Worm (Caenorhabditis elegans): ENCODE measurements around the gene C43F9.7.

Gene C43F9.7

DNA sequence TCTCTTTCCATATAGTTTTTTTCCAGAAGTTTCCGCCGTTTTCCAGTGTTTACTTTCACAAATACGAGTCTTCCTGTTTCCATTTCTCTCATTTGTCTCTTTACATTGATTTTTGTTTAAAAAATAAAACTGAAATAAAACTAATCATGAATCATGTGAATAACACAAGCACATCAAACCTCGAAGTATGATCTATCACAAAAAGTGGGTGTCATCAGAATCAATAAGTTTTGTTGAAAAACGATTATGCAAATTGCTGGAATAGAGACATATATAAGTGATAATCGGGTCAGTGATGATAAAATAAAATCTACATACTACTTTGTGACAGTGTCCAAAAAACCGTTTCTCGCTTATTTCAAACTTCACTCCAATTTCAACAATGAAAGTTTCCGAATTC lies 27.3 kb upstream of the C43F9.7 start, which contains the start of gene R09H10.7:
R09H10.7 (plus strand) TSS at position 301 of the 400 bp plus-strand sequence.
- TF ChIP-seq cey-2 (tag; optimal IDR thresholded peaks at IDR 0.05; ENCODE audit: borderline replicate concordance, insufficient read depth), result no peak
- TF ChIP-seq ZK337.2 (GFP tag; IDR thresholded peaks at IDR 0.05), result no peak
- TF ChIP-seq zfp-3 (GFP tag; conservative IDR thresholded peaks at IDR 0.05), result 0 out of 2 replicates have a peak, but pooled peaks have one; percentile 33
- TF ChIP-seq dve-1 (tag; optimal IDR thresholded peaks at IDR 0.05; ENCODE audit: insufficient read depth), result no peak

- TF ChIP-seq F49E8.2 (tag; optimal IDR thresholded peaks at IDR 0.05; ENCODE audit: borderline replicate concordance), result no peak
- no peak for TF ChIP-seq Y5F2A.4 (GFP tag; optimal IDR thresholded peaks at IDR 0.05)
- TF ChIP-seq pha-4 (GFP tag; IDR thresholded peaks at IDR 0.05), result no peak
- no peak for TF ChIP-seq pha-4 (tag; optimal IDR thresholded peaks at IDR 0.05)
- TF ChIP-seq nhr-102 (tag; optimal IDR thresholded peaks at IDR 0.05), result no peak
- TF ChIP-seq unc-62 (GFP tag; optimal IDR thresholded peaks at IDR 0.05 in 1 of 2), result peak in 1 of 2 experiments; percentile 92
- no peak for TF ChIP-seq unc-62 (tag; optimal IDR thresholded peaks at IDR 0.05)
- TF ChIP-seq jun-1 (tag; optimal IDR thresholded peaks at IDR 0.05), result no peak
- TF ChIP-seq tra-1 (GFP tag; IDR thresholded peaks at IDR 0.05), result no peak
- no peak for TF ChIP-seq lin-29 (GFP tag; IDR thresholded peaks at IDR 0.05)
- TF ChIP-seq cey-2 (tag; optimal IDR thresholded peaks at IDR 0.05; ENCODE audit: borderline replicate concordance, insufficient read depth), result peak; percentile 2
- no peak for TF ChIP-seq zfp-3 (GFP tag; conservative IDR thresholded peaks at IDR 0.05)
- peak; percentile 19 for TF ChIP-seq hlh-30 (tag; optimal IDR thresholded peaks at IDR 0.05; ENCODE audit: insufficient read depth)
Measured at ce11 chrIV:10617099-10617498, 23.6 kb upstream of the C43F9.7 start.

DNA sequence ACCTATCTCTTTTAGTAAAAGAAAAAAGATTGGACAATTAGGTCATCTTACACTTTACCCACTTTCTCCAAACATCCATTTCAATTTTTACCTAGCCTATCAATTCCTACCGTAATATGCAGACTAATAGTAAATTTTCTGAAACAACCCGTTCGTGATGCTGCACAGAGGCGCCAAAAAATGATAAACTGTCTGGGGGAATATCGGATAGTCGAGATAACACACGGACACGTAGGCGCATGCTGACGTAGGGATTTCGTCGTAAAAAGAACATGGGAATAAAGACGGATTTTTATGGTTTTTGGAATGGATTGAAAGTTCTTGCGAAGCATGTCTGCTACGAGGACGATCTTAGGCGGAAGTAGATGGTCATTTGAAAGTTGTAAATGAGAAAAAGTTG lies 22.9 kb upstream of the C43F9.7 start:
- TF ChIP-seq mxl-3 (GFP tag; optimal IDR thresholded peaks at IDR 0.05) (peak; percentile 37), set-16 (GFP tag; IDR thresholded peaks at IDR 0.05) (no peak), skn-1 (tag; optimal IDR thresholded peaks at IDR 0.05) (no peak), unc-130 (GFP tag; optimal IDR thresholded peaks at IDR 0.05) (no peak), dve-1 (tag; optimal IDR thresholded peaks at IDR 0.05; ENCODE audit: insufficient read depth) (no peak), unc-62 (GFP tag; optimal IDR thresholded peaks at IDR 0.05 in 1 of 2) (peak in 1 of 2 experiments; percentile 78), unc-62 (tag; optimal IDR thresholded peaks at IDR 0.05) (no peak), egl-43 (GFP tag; IDR thresholded peaks at IDR 0.05) (no peak)

ce11 chrIV:10614918-10615477 lies 21.5 kb upstream of the C43F9.7 start, which contains the start of gene ptr-14:
Gene ptr-14, plus strand, starts transcription at chrIV:10615427.
- peak; percentile 3 for TF ChIP-seq nhr-28 (tag; optimal IDR thresholded peaks at IDR 0.05)
- peak; percentile 41 for TF ChIP-seq hlh-11 (tag; optimal IDR thresholded peaks at IDR 0.05)
- no peak for TF ChIP-seq nhr-76 (tag; optimal IDR thresholded peaks at IDR 0.05)

DNA sequence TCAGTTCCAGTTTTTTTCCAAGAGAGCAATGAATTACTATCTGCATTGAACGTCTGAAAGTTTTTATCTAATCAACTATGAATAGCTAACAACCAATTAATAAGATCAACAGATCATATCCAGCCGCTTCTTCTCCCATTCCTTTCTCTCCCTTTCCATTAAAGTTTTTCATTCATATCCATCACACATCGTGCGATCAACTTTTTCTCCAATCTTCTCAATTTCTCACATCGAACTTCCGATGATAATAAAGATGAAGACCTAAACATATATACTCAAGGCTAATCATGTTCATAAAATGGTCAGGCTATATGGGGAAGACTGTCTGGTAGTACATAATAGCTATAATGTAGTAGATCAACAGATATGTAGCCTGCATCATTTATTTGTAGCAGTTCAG lies 18.8 kb upstream of the C43F9.7 start:
- TF ChIP-seq D1046.2 (GFP tag; IDR thresholded peaks at IDR 0.05) (no peak), ama-1 (optimal IDR thresholded peaks at IDR 0.05) (no peak), mdl-1 (tag; optimal IDR thresholded peaks at IDR 0.05) (no peak), lsy-2 (tag; optimal IDR thresholded peaks at IDR 0.05) (no peak), F10B5.3 (tag; optimal IDR thresholded peaks at IDR 0.05) (no peak), ceh-62 (tag; optimal IDR thresholded peaks at IDR 0.05) (no peak), saeg-2 (GFP tag; IDR thresholded peaks at IDR 0.05) (no peak), spr-1 (tag; optimal IDR thresholded peaks at IDR 0.05) (no peak), ceh-32 (tag; optimal IDR thresholded peaks at IDR 0.05; ENCODE audit: poor library complexity) (no peak), nhr-102 (tag; optimal IDR thresholded peaks at IDR 0.05) (no peak), Y5F2A.4 (GFP tag; optimal IDR thresholded peaks at IDR 0.05) (no peak), hmg-1.1 (GFP tag; IDR thresholded peaks at IDR 0.05) (no peak), pha-4 (GFP tag; IDR thresholded peaks at IDR 0.05) (no peak), pha-4 (tag; optimal IDR thresholded peaks at IDR 0.05) (no peak), attf-4 (tag; optimal IDR thresholded peaks at IDR 0.05) (no peak), unc-39 (tag; optimal IDR thresholded peaks at IDR 0.05) (no peak), daf-16 (GFP tag; optimal IDR thresholded peaks at IDR 0.05) (no peak), daf-16 (tag; optimal IDR thresholded peaks at IDR 0.05) (no peak), Y105C5A.15 (GFP tag; IDR thresholded peaks at IDR 0.05) (no peak)
